Worm (Caenorhabditis elegans): ENCODE results near the gene F26D2.13.

- TF ChIP-seq nhr-28 (tag; optimal IDR thresholded peaks at IDR 0.05), result no peak
- TF ChIP-seq nhr-11 (tag; optimal IDR thresholded peaks at IDR 0.05), result no peak
- peak in 1 of 2 experiments; percentile 60 for TF ChIP-seq unc-62 (GFP tag; optimal IDR thresholded peaks at IDR 0.05 in 1 of 2)
- TF ChIP-seq unc-62 (tag; optimal IDR thresholded peaks at IDR 0.05), result no peak
These were observed 8.2 kb upstream of the F26D2.13 start, which contains the start of gene srh-141 for ce11 chrV:16443626-16444025.
